Worm (Caenorhabditis elegans): ENCODE measurements around the gene cest-30.

Gene cest-30

ce11 chrV:5273770-5274169, 10.9 kb upstream of the cest-30 start, which contains the start of gene natc-2:
natc-2 (plus strand) TSS chrV:5274070.
- TF ChIP-seq lin-39 (tag; optimal IDR thresholded peaks at IDR 0.05), result no peak
- no peak for TF ChIP-seq unc-39 (tag; optimal IDR thresholded peaks at IDR 0.05)

DNA sequence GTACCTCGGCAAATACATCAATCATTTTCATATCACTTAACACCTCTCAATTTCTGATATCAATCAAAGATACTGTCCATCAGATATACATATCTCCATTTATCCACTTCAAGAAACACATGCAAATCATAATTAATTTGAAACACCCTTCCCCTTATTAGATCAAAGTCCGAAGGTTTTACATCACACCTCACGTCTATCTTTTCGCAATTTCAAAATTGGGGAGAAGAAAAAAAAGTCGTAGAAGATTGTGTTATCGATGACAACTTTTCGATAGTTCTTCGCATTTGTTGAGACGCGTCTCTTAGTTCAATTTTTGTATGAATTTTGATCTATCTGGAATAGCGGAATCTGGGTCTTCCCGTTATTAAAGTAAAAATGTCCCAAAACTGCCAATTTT, 10.3 kb upstream of the cest-30 start:
- TF ChIP-seq dve-1 (tag; optimal IDR thresholded peaks at IDR 0.05; ENCODE audit: insufficient read depth), result peak; percentile 31
- no peak for TF ChIP-seq madf-5 (GFP tag; IDR thresholded peaks at IDR 0.05)
- peak in 1 of 2 experiments; percentile 44 for TF ChIP-seq unc-62 (GFP tag; optimal IDR thresholded peaks at IDR 0.05 in 1 of 2)
- TF ChIP-seq unc-62 (tag; optimal IDR thresholded peaks at IDR 0.05), result no peak

DNA sequence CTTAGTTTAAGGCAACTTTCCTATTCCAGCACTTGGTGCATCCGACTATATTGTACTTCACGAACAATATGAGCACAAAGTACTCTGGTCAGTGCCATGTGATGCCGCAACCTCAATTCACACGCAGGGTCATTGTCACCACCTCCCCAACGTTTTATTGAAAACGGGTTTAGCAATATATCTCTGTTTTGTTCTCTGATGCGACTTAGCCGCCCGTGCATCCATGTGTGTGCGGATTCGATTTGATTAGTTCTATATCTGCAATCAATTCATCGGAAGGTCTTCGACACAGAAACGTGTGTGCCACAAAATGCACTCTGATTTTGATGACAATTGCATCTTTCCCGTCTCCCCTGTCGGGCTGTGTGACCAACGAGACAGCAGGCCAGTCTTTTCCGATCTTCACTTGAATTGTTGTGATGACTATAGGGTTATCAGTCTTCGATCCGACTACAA, 9.7 kb upstream of the cest-30 start:
- peak; percentile 70 for TF ChIP-seq hlh-11 (tag; optimal IDR thresholded peaks at IDR 0.05)
- no peak for TF ChIP-seq spr-1 (tag; optimal IDR thresholded peaks at IDR 0.05)
- TF ChIP-seq ceh-82 (tag; optimal IDR thresholded peaks at IDR 0.05), result no peak
- TF ChIP-seq daf-16 (GFP tag; optimal IDR thresholded peaks at IDR 0.05), result no peak
- TF ChIP-seq daf-16 (tag; optimal IDR thresholded peaks at IDR 0.05), result peak; percentile 52
- peak; percentile 81 for TF ChIP-seq mxl-3 (GFP tag; optimal IDR thresholded peaks at IDR 0.05)
- peak; percentile 15; the same call in 1 of the 2 replicates for TF ChIP-seq egl-43 (GFP tag; IDR thresholded peaks at IDR 0.05)
- TF ChIP-seq dmd-6 (GFP tag; IDR thresholded peaks at IDR 0.05), result peak; percentile 46; the same call in 1 of the 2 replicates
- TF ChIP-seq mxl-2 (GFP tag; conservative IDR thresholded peaks at IDR 0.05), result no peak
- TF ChIP-seq hlh-30 (tag; optimal IDR thresholded peaks at IDR 0.05; ENCODE audit: insufficient read depth), result peak; percentile 15
- peak; percentile 60 for TF ChIP-seq nhr-48 (tag; optimal IDR thresholded peaks at IDR 0.05)
- TF ChIP-seq nhr-28 (tag; optimal IDR thresholded peaks at IDR 0.05), result peak; percentile 48
- no peak for TF ChIP-seq nhr-41 (GFP tag; IDR thresholded peaks at IDR 0.05)
- TF ChIP-seq lir-3 (tag; optimal IDR thresholded peaks at IDR 0.05), result no peak
- peak; percentile 17 for TF ChIP-seq nhr-102 (tag; optimal IDR thresholded peaks at IDR 0.05)
- no peak for TF ChIP-seq unc-62 (GFP tag; optimal IDR thresholded peaks at IDR 0.05 in 1 of 2)
- no peak for TF ChIP-seq unc-62 (tag; optimal IDR thresholded peaks at IDR 0.05)
- TF ChIP-seq mdt-29 (GFP tag; IDR thresholded peaks at IDR 0.05), result no peak
- TF ChIP-seq duxl-1 (tag; optimal IDR thresholded peaks at IDR 0.05; ENCODE audit: poor library complexity), result no peak
- TF ChIP-seq hmg-1.1 (GFP tag; IDR thresholded peaks at IDR 0.05), result 0 out of 2 replicates have a peak, but pooled peaks have one; percentile 17
- peak; percentile 39 for TF ChIP-seq aha-1 (tag)

DNA sequence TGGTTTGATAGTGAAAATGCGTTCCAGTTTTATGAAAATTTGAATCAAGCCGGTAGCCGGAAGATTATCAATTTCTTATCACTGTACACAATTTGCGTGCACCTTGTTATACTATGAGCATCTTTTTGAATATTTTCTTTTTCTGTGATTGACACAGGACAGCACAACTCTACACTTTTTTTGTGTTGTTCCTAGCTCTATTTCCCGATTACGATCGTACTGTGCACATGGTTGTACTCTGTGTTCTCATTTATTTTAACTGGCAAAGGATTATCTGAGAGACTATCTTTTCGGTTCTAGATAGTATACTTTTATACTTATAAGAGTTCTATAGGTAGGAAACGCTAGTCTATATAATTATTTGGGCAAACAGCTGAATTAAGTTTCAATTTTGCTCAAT, 9.1 kb upstream of the cest-30 start:
- TF ChIP-seq lin-38 (GFP tag; IDR thresholded peaks at IDR 0.05), result 0 out of 2 replicates have a peak, but pooled peaks have one; percentile 7
- TF ChIP-seq mes-2 (tag; optimal IDR thresholded peaks at IDR 0.05; ENCODE audit: poor library complexity, severe bottlenecking), result no peak
- TF ChIP-seq lin-29 (GFP tag; IDR thresholded peaks at IDR 0.05), result no peak
- no peak for TF ChIP-seq lir-3 (tag; optimal IDR thresholded peaks at IDR 0.05)
- no peak for TF ChIP-seq nhr-10 (tag; optimal IDR thresholded peaks at IDR 0.05)
- TF ChIP-seq nhr-28 (tag; optimal IDR thresholded peaks at IDR 0.05), result peak; percentile 7
- TF ChIP-seq unc-130 (GFP tag; optimal IDR thresholded peaks at IDR 0.05), result no peak
- TF ChIP-seq dmd-6 (GFP tag; IDR thresholded peaks at IDR 0.05), result peak; percentile 53
- no peak for TF ChIP-seq daf-16 (GFP tag; optimal IDR thresholded peaks at IDR 0.05)
- peak; percentile 51 for TF ChIP-seq daf-16 (tag; optimal IDR thresholded peaks at IDR 0.05)
- no peak for TF ChIP-seq nhr-102 (tag; optimal IDR thresholded peaks at IDR 0.05)
- TF ChIP-seq snpc-4 (tag; optimal IDR thresholded peaks at IDR 0.05), result no peak
- no peak for TF ChIP-seq rbr-2 (tag; optimal IDR thresholded peaks at IDR 0.05)
- TF ChIP-seq ceh-28 (tag; optimal IDR thresholded peaks at IDR 0.05), result no peak
- TF ChIP-seq Y5F2A.4 (GFP tag; optimal IDR thresholded peaks at IDR 0.05), result no peak
- TF ChIP-seq mxl-2 (GFP tag; conservative IDR thresholded peaks at IDR 0.05), result no peak

DNA sequence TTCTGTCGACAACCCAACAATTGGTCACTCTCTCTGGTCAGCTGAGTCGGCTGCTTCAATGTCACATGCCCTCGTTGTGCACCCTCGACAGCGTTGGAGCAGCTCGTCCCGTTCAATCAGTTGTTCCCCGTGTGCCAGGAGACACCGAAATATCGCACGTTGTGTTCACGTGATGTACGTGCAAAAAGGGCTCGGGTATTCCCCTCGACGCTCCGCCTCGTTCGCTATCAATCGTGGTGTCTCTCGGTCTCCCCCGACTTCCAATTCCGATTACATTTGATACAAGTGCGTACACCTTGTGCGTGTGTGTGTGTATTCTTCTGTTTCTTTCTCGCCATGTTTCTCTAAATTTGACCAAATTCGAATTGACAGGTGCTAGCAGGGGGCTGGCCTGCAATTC, 8.6 kb upstream of the cest-30 start:
- TF ChIP-seq zfp-2 (tag; optimal IDR thresholded peaks at IDR 0.05), result no peak
- TF ChIP-seq zip-11 (GFP tag; IDR thresholded peaks at IDR 0.05), result no peak
- TF ChIP-seq T20F7.1 (GFP tag; optimal IDR thresholded peaks at IDR 0.05), result no peak
- TF ChIP-seq nhr-28 (tag; optimal IDR thresholded peaks at IDR 0.05), result peak; percentile 85
- no peak for TF ChIP-seq snpc-4 (tag; optimal IDR thresholded peaks at IDR 0.05)
- peak; percentile 50 for TF ChIP-seq hmg-1.1 (GFP tag; IDR thresholded peaks at IDR 0.05)
- peak; percentile 98 for TF ChIP-seq nhr-48 (tag; optimal IDR thresholded peaks at IDR 0.05)
- TF ChIP-seq Y48G9A.11 (GFP tag; IDR thresholded peaks at IDR 0.05), result no peak
- no peak for TF ChIP-seq zag-1 (tag; optimal IDR thresholded peaks at IDR 0.05)
- peak; percentile 93 for TF ChIP-seq hlh-30 (tag; optimal IDR thresholded peaks at IDR 0.05; ENCODE audit: insufficient read depth)
- no peak for TF ChIP-seq zfp-3 (GFP tag; conservative IDR thresholded peaks at IDR 0.05)
- no peak for TF ChIP-seq nhr-6 (tag; optimal IDR thresholded peaks at IDR 0.05)
- peak; percentile 74 to 89 for TF ChIP-seq mdl-1 (tag; optimal IDR thresholded peaks at IDR 0.05)
- TF ChIP-seq pqm-1 (tag; optimal IDR thresholded peaks at IDR 0.05), result peak; percentile 61
- TF ChIP-seq mxl-3 (GFP tag; optimal IDR thresholded peaks at IDR 0.05), result peak; percentile 92
- no peak for TF ChIP-seq ces-1 (GFP tag; optimal IDR thresholded peaks at IDR 0.05)
- TF ChIP-seq nhr-102 (tag; optimal IDR thresholded peaks at IDR 0.05), result peak; percentile 81

Data from whole organism, L4 larva.